Fruit fly (Drosophila melanogaster) whole organism, adult: Measurements from ENCODE around the gene ECSIT.

Source experiments
- CG33017 ChIP-seq: fragments of 200-800 bp; sonication (Bioruptor generic); optimal IDR thresholded peaks from 2 replicates; lab custom pipeline; 2018; ENCODE audit warnings: missing biosample characterization, mild to moderate bottlenecking, missing genetic modification characterization, moderate library complexity
- CG7045 ChIP-seq: fragments of 200-800 bp; sonication (Bioruptor generic); optimal IDR thresholded peaks from 2 replicates; lab custom pipeline; 2017; ENCODE audit warnings: missing biosample characterization, mild to moderate bottlenecking, missing genetic modification characterization
- CG7101 ChIP-seq: fragments of 200-800 bp; sonication (Bioruptor generic); optimal IDR thresholded peaks from 2 replicates; lab custom pipeline; 2018; ENCODE audit warnings: missing biosample characterization, mild to moderate bottlenecking, missing genetic modification characterization, moderate library complexity
- Hr96 ChIP-seq: fragments of 200-800 bp; sonication (Bioruptor generic); optimal IDR thresholded peaks from 2 replicates; lab custom pipeline; 2016; ENCODE audit warnings: missing biosample characterization, missing genetic modification characterization
- cnc ChIP-seq, 2 experiments: fragments of >200 bp; optimal IDR thresholded peaks; 2 replicates each; lab custom pipeline; 2017
- kay ChIP-seq: fragments of 200-800 bp; sonication (Bioruptor generic); peaks from one replicate; lab custom pipeline; 2016; ENCODE audit warnings: missing biosample characterization, missing genetic modification characterization, borderline replicate concordance

DNA sequence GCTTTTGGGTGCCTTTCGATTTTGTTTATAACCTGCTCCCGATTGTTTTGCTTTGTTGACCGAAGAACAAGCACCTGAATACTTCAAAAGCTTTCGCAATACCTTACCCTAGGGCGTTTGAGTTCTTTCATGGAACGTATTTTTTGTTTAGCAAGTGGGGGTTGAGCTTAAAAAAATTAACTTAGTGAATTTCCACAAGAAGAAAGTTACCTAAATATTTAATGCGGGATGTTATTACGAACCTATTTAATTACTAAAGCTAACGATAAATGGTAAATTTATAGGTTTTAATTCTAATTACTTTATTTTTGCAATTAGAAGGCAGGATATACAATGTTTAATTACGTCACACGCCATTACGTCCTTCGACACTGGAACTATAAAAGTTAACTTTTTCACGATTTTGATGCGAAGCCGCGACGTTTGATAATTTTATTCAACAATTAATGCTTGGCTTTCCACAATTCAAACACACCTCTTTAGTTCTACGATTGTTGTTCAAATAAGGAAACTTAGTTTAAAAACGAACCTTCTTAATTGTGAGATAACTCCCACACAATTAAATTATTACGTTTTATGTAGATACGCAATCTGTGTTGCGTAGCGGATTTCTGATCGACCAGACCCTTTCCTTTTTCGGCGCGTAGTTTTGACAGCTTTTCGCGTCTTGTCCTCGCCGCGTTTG, 5.0 kb downstream of the ECSIT start:
- TF ChIP-seq CG7045 (GFP tag; lab: Kevin White, UChicago) (peak; percentile 21), cnc (optimal IDR thresholded peaks at IDR 0.05; lab: Kevin White, UChicago) (no peak), kay (GFP tag; lab: Kevin White, UChicago) (peak; percentile 58), CG7101 (tag; lab: Kevin White, UChicago) (peak; percentile 50), Hr96 (GFP tag; lab: Kevin White, UChicago) (peak; percentile 33), CG33017 (tag; lab: Kevin White, UChicago) (peak; percentile 17)
